Fruit fly (Drosophila melanogaster): ENCODE measurements around the gene ninaA.

ninaA gene

dm6 chr2L:870749-871418 is 6.2 kb upstream of the ninaA start (continued):
- TF ChIP-seq CG11504 (tag; optimal IDR thresholded peaks at IDR 0.05) = peak; percentile 62
- no peak for TF ChIP-seq gcm (GFP tag; optimal IDR thresholded peaks at IDR 0.05)
- peak; percentile 42 for TF ChIP-seq hkb (optimal IDR thresholded peaks at IDR 0.05)
- peak; percentile 55 for TF ChIP-seq hkb (GFP tag; IDR thresholded peaks at IDR 0.05)
- no peak for TF ChIP-seq Ravus (GFP tag; IDR thresholded peaks at IDR 0.05)
- TF ChIP-seq pfk (GFP tag; optimal IDR thresholded peaks at IDR 0.05) = no peak
- peak; percentile 58 for TF ChIP-seq CG17359 (tag; optimal IDR thresholded peaks at IDR 0.05)
- peak; percentile 57 for TF ChIP-seq Fer1 (GFP tag; optimal IDR thresholded peaks at IDR 0.05)
- TF ChIP-seq CG6683 (GFP tag; optimal IDR thresholded peaks at IDR 0.05) = no peak
- TF ChIP-seq ranshi (GFP tag; IDR thresholded peaks at IDR 0.05) = 0 out of 2 replicates have a peak, but pooled peaks have one; percentile 45
- TF ChIP-seq pita (GFP tag; optimal IDR thresholded peaks at IDR 0.05) = no peak
- peak; percentile 36 for TF ChIP-seq CG1529 (GFP tag; optimal IDR thresholded peaks at IDR 0.05)
- peak; percentile 56 for TF ChIP-seq Usf (GFP tag; optimal IDR thresholded peaks at IDR 0.05)
- no peak for TF ChIP-seq gt (GFP tag; IDR thresholded peaks at IDR 0.05)
- peak; percentile 82 for TF ChIP-seq CG12659 (GFP tag; optimal IDR thresholded peaks at IDR 0.05)
- no peak for TF ChIP-seq CG17802 (tag; optimal IDR thresholded peaks at IDR 0.05)
- peak; percentile 73 for TF ChIP-seq CG13424 (tag; optimal IDR thresholded peaks at IDR 0.05)
- TF ChIP-seq CG12219 (GFP tag; optimal IDR thresholded peaks at IDR 0.05) = peak; percentile 62
- 0 out of 3 replicates have a peak, but pooled peaks have one; percentile 44 for TF ChIP-seq C15 (GFP tag; IDR thresholded peaks at IDR 0.05)
- TF ChIP-seq Trl (optimal IDR thresholded peaks at IDR 0.05) = no peak
- peak; percentile 81 for TF ChIP-seq Trl (GFP tag; optimal IDR thresholded peaks at IDR 0.05)
- peak; percentile 10 for TF ChIP-seq kni (GFP tag; optimal IDR thresholded peaks at IDR 0.05)
- TF ChIP-seq CG13123 (GFP tag; optimal IDR thresholded peaks at IDR 0.05) = peak; percentile 50
- TF ChIP-seq CG17912 (GFP tag; optimal IDR thresholded peaks at IDR 0.05) = peak; percentile 18
- TF ChIP-seq hbn (GFP tag; IDR thresholded peaks at IDR 0.05; ENCODE audit: partially characterized antibody) = no peak
- TF ChIP-seq CG42726 (GFP tag; IDR thresholded peaks at IDR 0.05; ENCODE audit: partially characterized antibody) = no peak
- 0 out of 3 replicates have a peak, but pooled peaks have one; percentile 34 for TF ChIP-seq HLH4C (GFP tag; IDR thresholded peaks at IDR 0.05; ENCODE audit: partially characterized antibody)
- TF ChIP-seq unpg (GFP tag; optimal IDR thresholded peaks at IDR 0.05) = peak; percentile 71
- TF ChIP-seq CG1024 (GFP tag; IDR thresholded peaks at IDR 0.05) = no peak; the same call in 1 of the 2 replicates
- peak; percentile 39 for TF ChIP-seq disco-r (GFP tag; optimal IDR thresholded peaks at IDR 0.05)
- peak; percentile 70 for TF ChIP-seq Ptx1 (GFP tag; IDR thresholded peaks at IDR 0.05)
- peak; percentile 30; the same call in 1 of the 3 replicates for TF ChIP-seq B-H1 (GFP tag; IDR thresholded peaks at IDR 0.05)
- 0 out of 3 replicates have a peak, but pooled peaks have one; percentile 56 for TF ChIP-seq otp (GFP tag; IDR thresholded peaks at IDR 0.05)
- peak; percentile 64 for TF ChIP-seq CG15269 (tag; optimal IDR thresholded peaks at IDR 0.05)
- no peak for TF ChIP-seq aop (GFP tag; IDR thresholded peaks at IDR 0.05)
- TF ChIP-seq dati (GFP tag; IDR thresholded peaks at IDR 0.05) = 0 out of 2 replicates have a peak, but pooled peaks have one; percentile 10
- TF ChIP-seq CG12391 (tag; optimal IDR thresholded peaks at IDR 0.05) = peak; percentile 59
- peak; percentile 98 for TF ChIP-seq YL-1 (GFP tag; optimal IDR thresholded peaks at IDR 0.05)
- TF ChIP-seq CG17612 (GFP tag; IDR thresholded peaks at IDR 0.05) = no peak
- no peak for TF ChIP-seq CG4707 (GFP tag; optimal IDR thresholded peaks at IDR 0.05)
- TF ChIP-seq CG12155 (GFP tag; optimal IDR thresholded peaks at IDR 0.05) = peak; percentile 56
- TF ChIP-seq lmd (GFP tag; IDR thresholded peaks at IDR 0.05) = peak; percentile 59
- peak; percentile 38 for TF ChIP-seq CG12236 (GFP tag; optimal IDR thresholded peaks at IDR 0.05)
- TF ChIP-seq CG10979 (tag; optimal IDR thresholded peaks at IDR 0.05) = peak; percentile 48
- TF ChIP-seq CG17829 (tag; optimal IDR thresholded peaks at IDR 0.05) = peak; percentile 56
- no peak for TF ChIP-seq croc (GFP tag; conservative IDR thresholded peaks at IDR 0.05)
- TF ChIP-seq Taf1 (GFP tag; IDR thresholded peaks at IDR 0.05) = peak; percentile 45; the same call in 1 of the 2 replicates
- TF ChIP-seq Adf1 (GFP tag; IDR thresholded peaks at IDR 0.05) = no peak; the same call in 1 of the 2 replicates
- TF ChIP-seq Optix (GFP tag; IDR thresholded peaks at IDR 0.05) = peak; percentile 66
- TF ChIP-seq CG30403 (GFP tag; optimal IDR thresholded peaks at IDR 0.05) = peak; percentile 74

All from whole organism, embryonic.